Fruit fly (Drosophila melanogaster): ENCODE results near the gene CG9265.
A peak's percentile ranks its signal among the peaks of the same experiment; 100 is the strongest.

Gene CG9265

dm6 chr2L:21065889-21066288, 5.4 kb downstream of the CG9265 start:
- TF ChIP-seq Smox (GFP tag; optimal IDR thresholded peaks at IDR 0.05) = no peak
- TF ChIP-seq Lpt (GFP tag; optimal IDR thresholded peaks at IDR 0.05) = peak; percentile 19
- TF ChIP-seq vri (GFP tag; optimal IDR thresholded peaks at IDR 0.05) = no peak
- peak; percentile 16 for TF ChIP-seq pdm3 (GFP tag; optimal IDR thresholded peaks at IDR 0.05)
- TF ChIP-seq Sox15 (GFP tag; optimal IDR thresholded peaks at IDR 0.05) = no peak
- peak; percentile 78 for TF ChIP-seq eg (GFP tag; IDR thresholded peaks at IDR 0.05)
- TF ChIP-seq Blimp-1 (GFP tag; optimal IDR thresholded peaks at IDR 0.05) = no peak
- TF ChIP-seq Hr4 (GFP tag; optimal IDR thresholded peaks at IDR 0.05) = peak; percentile 47
- no peak for TF ChIP-seq acj6 (GFP tag; optimal IDR thresholded peaks at IDR 0.05)
- TF ChIP-seq CG10631 (GFP tag; optimal IDR thresholded peaks at IDR 0.05) = no peak
- peak; percentile 3 for TF ChIP-seq dac (GFP tag; optimal IDR thresholded peaks at IDR 0.05)
- no peak for TF ChIP-seq net (GFP tag; optimal IDR thresholded peaks at IDR 0.05)
- no peak for TF ChIP-seq CG3032 (tag; optimal IDR thresholded peaks at IDR 0.05)
- no peak for TF ChIP-seq CG6808 (GFP tag; optimal IDR thresholded peaks at IDR 0.05)
- TF ChIP-seq CG1621 (tag; optimal IDR thresholded peaks at IDR 0.05) = no peak
- no peak for TF ChIP-seq OdsH (GFP tag; optimal IDR thresholded peaks at IDR 0.05)
- no peak for TF ChIP-seq CG11902 (GFP tag; optimal IDR thresholded peaks at IDR 0.05)
- no peak for TF ChIP-seq Eip78C (GFP tag)
- peak; percentile 56 for TF ChIP-seq Gug (GFP tag; IDR thresholded peaks at IDR 0.05)
- TF ChIP-seq CG11294 (GFP tag; IDR thresholded peaks at IDR 0.05) = peak; percentile 45; the same call in 1 of the 2 replicates
- no peak for TF ChIP-seq CG16779 (tag; optimal IDR thresholded peaks at IDR 0.05)
- no peak for TF ChIP-seq esn (GFP tag; optimal IDR thresholded peaks at IDR 0.05)
- TF ChIP-seq CG8632 (GFP tag; optimal IDR thresholded peaks at IDR 0.05) = no peak
- TF ChIP-seq CG6792 (GFP tag; optimal IDR thresholded peaks at IDR 0.05) = no peak
- TF ChIP-seq svp (GFP tag) = peak; percentile 19
- TF ChIP-seq CG6163 (GFP tag; IDR thresholded peaks at IDR 0.05) = no peak
- TF ChIP-seq CG3919 (GFP tag; optimal IDR thresholded peaks at IDR 0.05) = peak; percentile 2
- peak; percentile 42 for TF ChIP-seq CG6276 (GFP tag; optimal IDR thresholded peaks at IDR 0.05)
- no peak for TF ChIP-seq fd85E (GFP tag; optimal IDR thresholded peaks at IDR 0.05)
- TF ChIP-seq ss (GFP tag; optimal IDR thresholded peaks at IDR 0.05) = no peak
- no peak for TF ChIP-seq CG34406 (GFP tag; optimal IDR thresholded peaks at IDR 0.05)
- TF ChIP-seq CG11762 (GFP tag; optimal IDR thresholded peaks at IDR 0.05; ENCODE audit: insufficient read depth) = no peak
- TF ChIP-seq Hr39 (GFP tag; optimal IDR thresholded peaks at IDR 0.05) = no peak
- TF ChIP-seq CG15336 (GFP tag; IDR thresholded peaks at IDR 0.05) = peak; percentile 28; the same call in 1 of the 2 replicates
- TF ChIP-seq CG4318 (GFP tag; optimal IDR thresholded peaks at IDR 0.05) = peak; percentile 25
- peak; percentile 62 for TF ChIP-seq CG32006 (GFP tag; optimal IDR thresholded peaks at IDR 0.05)

DNA sequence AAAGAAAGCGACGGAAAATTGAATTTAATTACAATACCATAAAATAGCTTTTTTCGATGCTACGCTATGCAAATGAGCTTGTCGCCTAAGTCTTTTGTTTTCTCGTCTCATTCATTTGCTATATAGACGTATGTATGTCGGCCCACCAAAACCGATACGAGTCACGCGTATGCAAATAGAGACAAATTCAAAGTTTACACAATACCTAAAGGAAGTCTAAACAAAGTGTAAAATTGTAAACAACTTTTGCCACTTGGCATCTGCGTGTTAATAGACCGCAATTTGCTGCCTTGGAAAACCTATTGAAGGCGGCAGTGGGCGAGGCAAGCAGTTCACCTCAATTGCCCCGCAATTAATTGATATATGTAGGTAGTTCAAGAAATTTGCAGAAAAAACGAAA, 8.7 kb downstream of the CG9265 start:
- TF ChIP-seq CG8632 (GFP tag; optimal IDR thresholded peaks at IDR 0.05) (no peak), fkh (GFP tag; optimal IDR thresholded peaks at IDR 0.05) (peak; percentile 33), Lpt (GFP tag; optimal IDR thresholded peaks at IDR 0.05) (no peak), spab (GFP tag; optimal IDR thresholded peaks at IDR 0.05) (no peak), CG6808 (GFP tag; optimal IDR thresholded peaks at IDR 0.05) (no peak)

DNA sequence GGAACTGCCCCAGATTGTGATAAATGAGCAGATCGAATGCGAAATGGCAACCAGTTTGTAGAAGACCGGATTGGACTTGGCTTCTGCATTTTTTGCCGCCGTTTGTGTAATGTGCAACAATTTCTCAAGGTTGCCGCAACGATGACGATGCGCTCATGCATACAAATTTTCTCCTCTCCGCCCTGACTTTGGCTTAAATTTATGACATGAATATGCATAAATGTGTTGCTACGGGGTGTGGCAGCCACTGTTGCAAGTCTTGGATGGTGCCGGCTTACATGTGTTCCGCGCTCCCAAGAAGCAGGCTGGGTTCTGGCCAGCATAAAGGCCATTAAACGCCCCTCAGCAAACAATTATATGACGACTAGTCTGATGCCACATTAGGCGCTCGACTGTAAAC, 9.7 kb downstream of the CG9265 start:
- TF ChIP-seq salr (GFP tag; optimal IDR thresholded peaks at IDR 0.05) = peak in 1 of 2 experiments; percentile 53
- TF ChIP-seq ss (GFP tag; optimal IDR thresholded peaks at IDR 0.05) = peak in 1 of 2 experiments; percentile 63
- TF ChIP-seq Sox102F (GFP tag; optimal IDR thresholded peaks at IDR 0.05) = no peak
- TF ChIP-seq dsx (GFP tag; optimal IDR thresholded peaks at IDR 0.05; ENCODE audit: poor library complexity, severe bottlenecking) = peak; percentile 67
